Worm (Caenorhabditis elegans): Measurements from ENCODE around the gene cyp-25A3.

The cyp-25A3 gene

DNA sequence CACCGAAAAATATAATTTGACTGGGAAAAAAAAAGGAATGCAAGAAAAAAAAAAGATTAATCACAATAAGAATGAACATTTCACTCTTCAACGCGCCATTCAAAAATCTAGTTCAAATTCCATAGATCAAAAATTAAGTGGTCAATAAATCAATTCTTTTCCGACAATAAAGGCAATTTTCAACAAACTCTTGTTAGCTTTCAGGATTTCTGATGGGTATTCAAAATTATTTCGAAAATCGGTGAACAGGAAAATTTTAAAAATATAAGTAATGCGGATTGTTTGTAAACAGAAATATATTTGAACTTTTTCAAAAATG is 38.6 kb downstream of the cyp-25A3 start:
- no peak for TF ChIP-seq nhr-2 (tag; optimal IDR thresholded peaks at IDR 0.05)
- TF ChIP-seq ces-1 (GFP tag; optimal IDR thresholded peaks at IDR 0.05): no peak
- no peak for TF ChIP-seq hlh-1 (tag; optimal IDR thresholded peaks at IDR 0.05)
- TF ChIP-seq nhr-12 (tag; optimal IDR thresholded peaks at IDR 0.05): no peak
- TF ChIP-seq zip-8 (tag; optimal IDR thresholded peaks at IDR 0.05): no peak
- no peak for TF ChIP-seq unc-120 (tag; optimal IDR thresholded peaks at IDR 0.05; ENCODE audit: poor library complexity, severe bottlenecking)
- no peak for TF ChIP-seq mab-5 (tag; optimal IDR thresholded peaks at IDR 0.05)
- no peak for TF ChIP-seq unc-39 (tag; optimal IDR thresholded peaks at IDR 0.05)
- no peak for TF ChIP-seq ceh-43 (GFP tag; optimal IDR thresholded peaks at IDR 0.05)
- TF ChIP-seq elt-3 (tag; optimal IDR thresholded peaks at IDR 0.05): no peak
- no peak for TF ChIP-seq elt-1 (tag; optimal IDR thresholded peaks at IDR 0.05; ENCODE audit: borderline replicate concordance, insufficient read depth)
- no peak for TF ChIP-seq nhr-76 (tag; optimal IDR thresholded peaks at IDR 0.05)
- no peak for TF ChIP-seq cnd-1 (tag; optimal IDR thresholded peaks at IDR 0.05)
- no peak for TF ChIP-seq pha-4 (tag; optimal IDR thresholded peaks at IDR 0.05)
- TF ChIP-seq flh-1 (GFP tag; optimal IDR thresholded peaks at IDR 0.05): no peak
- TF ChIP-seq M03D4.4 (tag; optimal IDR thresholded peaks at IDR 0.05): no peak
- TF ChIP-seq lin-13 (tag; optimal IDR thresholded peaks at IDR 0.05): no peak

- TF ChIP-seq zip-8 (tag; optimal IDR thresholded peaks at IDR 0.05) (no peak), snpc-4 (tag; optimal IDR thresholded peaks at IDR 0.05) (no peak), bed-3 (GFP tag; optimal IDR thresholded peaks at IDR 0.05) (no peak), blmp-1 (tag; optimal IDR thresholded peaks at IDR 0.05) (no peak), pha-4 (tag; optimal IDR thresholded peaks at IDR 0.05) (no peak), unc-39 (tag; optimal IDR thresholded peaks at IDR 0.05) (no peak), cnd-1 (tag; optimal IDR thresholded peaks at IDR 0.05) (no peak), lsy-2 (tag; optimal IDR thresholded peaks at IDR 0.05) (no peak), nhr-28 (tag; optimal IDR thresholded peaks at IDR 0.05) (no peak), sem-2 (GFP tag; optimal IDR thresholded peaks at IDR 0.05) (no peak), ces-1 (GFP tag; optimal IDR thresholded peaks at IDR 0.05) (no peak), ztf-11 (tag; optimal IDR thresholded peaks at IDR 0.05) (no peak), tbx-8 (GFP tag; optimal IDR thresholded peaks at IDR 0.05) (no peak), ceh-43 (GFP tag; optimal IDR thresholded peaks at IDR 0.05) (no peak), drap-1 (GFP tag; optimal IDR thresholded peaks at IDR 0.05) (no peak), mls-2 (tag; optimal IDR thresholded peaks at IDR 0.05) (no peak), hlh-1 (tag; optimal IDR thresholded peaks at IDR 0.05) (no peak), flh-1 (GFP tag; optimal IDR thresholded peaks at IDR 0.05) (no peak), nhr-76 (tag; optimal IDR thresholded peaks at IDR 0.05) (no peak), sptf-1 (tag; optimal IDR thresholded peaks at IDR 0.05) (no peak)
These were observed 39.1 kb downstream of the cyp-25A3 start, which contains the start of gene mtm-3 for ce11 chrIII:3800240-3800933. Gene mtm-3 (minus strand): TSS chrIII:3800467.

DNA sequence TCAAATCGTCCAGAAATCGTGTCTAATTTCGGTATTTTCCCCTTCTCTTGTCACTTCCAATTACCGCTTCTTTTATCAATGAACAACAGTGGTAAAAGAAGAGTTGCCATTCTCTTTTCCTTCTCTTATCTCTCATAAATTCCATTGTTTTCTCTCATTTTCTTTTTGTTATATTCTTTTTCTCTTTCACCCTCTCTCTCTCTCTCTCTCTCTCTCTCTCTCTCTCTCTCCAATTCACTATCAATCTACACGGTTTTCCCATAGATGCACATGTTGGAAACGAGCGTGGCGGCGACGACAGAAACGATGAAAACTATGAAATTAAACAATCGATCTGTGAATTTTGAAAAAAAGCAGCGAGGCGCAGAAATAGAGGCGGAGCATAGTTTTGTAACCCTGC is 40.3 kb downstream of the cyp-25A3 start:
- no peak for TF ChIP-seq ceh-39 (tag; optimal IDR thresholded peaks at IDR 0.05)
- peak; percentile 2 for TF ChIP-seq unc-120 (tag; optimal IDR thresholded peaks at IDR 0.05; ENCODE audit: poor library complexity, severe bottlenecking)

DNA sequence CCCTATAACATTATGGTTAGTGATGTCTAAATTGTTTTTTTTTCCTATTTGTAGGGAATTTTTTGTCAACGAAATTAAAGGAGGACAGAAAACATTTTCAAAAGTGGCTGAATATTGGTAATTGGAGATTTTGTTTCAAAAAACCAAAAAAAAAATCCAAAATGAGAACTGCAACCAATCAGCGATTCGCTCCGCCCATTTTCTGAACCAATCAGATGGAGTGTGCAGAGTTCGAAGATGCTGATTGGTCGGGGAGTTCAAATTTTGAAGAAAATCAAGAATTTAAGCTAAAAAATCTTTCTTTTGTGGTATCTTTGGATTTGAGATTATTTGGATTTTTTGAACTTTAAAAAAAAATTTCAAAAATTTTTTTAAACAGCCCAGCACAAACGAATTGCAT is 41.1 kb downstream of the cyp-25A3 start:
- TF ChIP-seq ham-2 (GFP tag; optimal IDR thresholded peaks at IDR 0.05) (no peak), zip-8 (tag; optimal IDR thresholded peaks at IDR 0.05) (no peak), unc-62 (GFP tag; optimal IDR thresholded peaks at IDR 0.05) (no peak), nhr-2 (tag; optimal IDR thresholded peaks at IDR 0.05) (no peak), drap-1 (GFP tag; optimal IDR thresholded peaks at IDR 0.05) (no peak), unc-39 (tag; optimal IDR thresholded peaks at IDR 0.05) (no peak), nhr-237 (tag; optimal IDR thresholded peaks at IDR 0.05) (no peak), mab-5 (tag; optimal IDR thresholded peaks at IDR 0.05) (no peak), ztf-11 (tag; optimal IDR thresholded peaks at IDR 0.05) (no peak), cnd-1 (tag; optimal IDR thresholded peaks at IDR 0.05) (no peak), mep-1 (tag; optimal IDR thresholded peaks at IDR 0.05) (no peak), flh-1 (GFP tag; optimal IDR thresholded peaks at IDR 0.05) (no peak), nhr-28 (tag; optimal IDR thresholded peaks at IDR 0.05) (no peak), hlh-1 (tag; optimal IDR thresholded peaks at IDR 0.05) (no peak), lin-13 (tag; optimal IDR thresholded peaks at IDR 0.05) (no peak), elt-3 (tag; optimal IDR thresholded peaks at IDR 0.05) (no peak)

Measured in whole organism, mixed stage, embryonic.